Worm (Caenorhabditis elegans): Measurements from ENCODE around the gene H10E21.5.
A peak's percentile ranks its signal among the peaks of the same experiment; 100 is the strongest.

Gene H10E21.5

ce11 chrIII:38117-38516, 14.4 kb upstream of the H10E21.5 start, which contains the start of gene clp-10:
TSS of gene clp-10 (minus strand) at chrIII:38217.
- TF ChIP-seq ztf-29 (GFP tag; IDR thresholded peaks at IDR 0.05) (no peak), tab-1 (GFP tag; IDR thresholded peaks at IDR 0.05) (no peak), flt-1 (GFP tag; IDR thresholded peaks at IDR 0.05) (no peak), ref-1 (GFP tag; conservative IDR thresholded peaks at IDR 0.05) (no peak), cog-1 (tag; optimal IDR thresholded peaks at IDR 0.05) (no peak), T22C8.4 (GFP tag; IDR thresholded peaks at IDR 0.05) (no peak), med-1 (GFP tag; optimal IDR thresholded peaks at IDR 0.05; ENCODE audit: insufficient read depth) (no peak)

DNA sequence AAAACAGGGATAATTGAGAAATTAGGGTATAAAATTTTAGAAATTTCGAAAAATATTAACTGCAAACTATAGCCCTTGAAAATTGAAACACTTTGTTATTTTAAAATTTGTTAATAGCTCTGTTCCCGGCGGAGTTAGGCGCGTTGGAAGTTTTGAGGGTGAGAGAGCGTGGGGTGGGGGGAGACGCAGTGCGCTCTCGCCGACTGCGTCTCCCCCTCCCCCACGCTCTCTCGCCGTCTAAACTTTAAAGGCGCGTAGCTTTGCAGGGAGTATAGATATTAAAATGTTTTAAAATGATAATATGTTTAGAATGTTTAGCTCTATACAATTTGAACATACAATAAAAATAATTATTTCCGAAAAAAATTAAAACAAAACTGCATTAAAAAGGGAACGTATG, 9.5 kb upstream of the H10E21.5 start:
- no peak for TF ChIP-seq tab-1 (GFP tag; IDR thresholded peaks at IDR 0.05)
- TF ChIP-seq ref-1 (GFP tag; conservative IDR thresholded peaks at IDR 0.05): no peak
- no peak for TF ChIP-seq med-1 (GFP tag; optimal IDR thresholded peaks at IDR 0.05; ENCODE audit: insufficient read depth)
- no peak for TF ChIP-seq ztf-23 (GFP tag; IDR thresholded peaks at IDR 0.05)
- no peak for TF ChIP-seq cog-1 (tag; optimal IDR thresholded peaks at IDR 0.05)
- no peak for TF ChIP-seq T22C8.4 (GFP tag; IDR thresholded peaks at IDR 0.05)
- no peak for TF ChIP-seq klf-2 (GFP tag; conservative IDR thresholded peaks at IDR 0.05)
- TF ChIP-seq flt-1 (GFP tag; IDR thresholded peaks at IDR 0.05): no peak

DNA sequence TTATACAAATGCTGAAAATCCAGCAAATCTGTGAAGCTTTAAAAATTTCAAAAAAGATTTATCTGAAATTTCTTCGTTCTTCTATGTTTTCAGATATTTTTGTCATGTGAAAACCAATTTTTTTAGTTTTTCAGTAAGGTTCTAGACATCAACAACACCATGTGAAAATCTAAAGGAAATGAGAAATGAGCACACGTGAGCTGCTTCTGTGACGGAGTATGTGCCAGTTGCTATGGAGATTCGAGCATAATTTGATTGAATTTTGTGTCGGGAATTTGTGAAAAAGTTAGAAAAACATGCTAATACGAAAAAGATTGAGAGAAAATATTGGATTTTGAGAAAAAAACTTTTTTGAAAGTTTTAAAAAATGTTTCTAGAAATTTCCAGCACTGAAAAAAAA, 7.8 kb upstream of the H10E21.5 start:
- no peak for TF ChIP-seq flt-1 (GFP tag; IDR thresholded peaks at IDR 0.05)
- TF ChIP-seq cog-1 (tag; optimal IDR thresholded peaks at IDR 0.05): no peak
- TF ChIP-seq ztf-29 (GFP tag; IDR thresholded peaks at IDR 0.05): no peak
- TF ChIP-seq ztf-23 (GFP tag; IDR thresholded peaks at IDR 0.05): no peak
- no peak for TF ChIP-seq med-1 (GFP tag; optimal IDR thresholded peaks at IDR 0.05; ENCODE audit: insufficient read depth)
- TF ChIP-seq ref-1 (GFP tag; conservative IDR thresholded peaks at IDR 0.05): no peak
- TF ChIP-seq klf-2 (GFP tag; conservative IDR thresholded peaks at IDR 0.05): no peak
- no peak for TF ChIP-seq tab-1 (GFP tag; IDR thresholded peaks at IDR 0.05)
- no peak for TF ChIP-seq T22C8.4 (GFP tag; IDR thresholded peaks at IDR 0.05)

- TF ChIP-seq T22C8.4 (GFP tag; IDR thresholded peaks at IDR 0.05) (no peak), ztf-29 (GFP tag; IDR thresholded peaks at IDR 0.05) (no peak), ref-1 (GFP tag; conservative IDR thresholded peaks at IDR 0.05) (no peak), klf-2 (GFP tag; conservative IDR thresholded peaks at IDR 0.05) (no peak), flt-1 (GFP tag; IDR thresholded peaks at IDR 0.05) (no peak), tab-1 (GFP tag; IDR thresholded peaks at IDR 0.05) (no peak), med-1 (GFP tag; optimal IDR thresholded peaks at IDR 0.05; ENCODE audit: insufficient read depth) (no peak), cog-1 (tag; optimal IDR thresholded peaks at IDR 0.05) (no peak), ztf-23 (GFP tag; IDR thresholded peaks at IDR 0.05) (no peak)
Observed at ce11 chrIII:30399-30798, 6.6 kb upstream of the H10E21.5 start.

ce11 chrIII:29626-30025, 5.9 kb upstream of the H10E21.5 start:
- TF ChIP-seq cog-1 (tag; optimal IDR thresholded peaks at IDR 0.05): no peak
- TF ChIP-seq klf-2 (GFP tag; conservative IDR thresholded peaks at IDR 0.05): no peak
- TF ChIP-seq ztf-29 (GFP tag; IDR thresholded peaks at IDR 0.05): no peak
- TF ChIP-seq T22C8.4 (GFP tag; IDR thresholded peaks at IDR 0.05): no peak
- TF ChIP-seq tab-1 (GFP tag; IDR thresholded peaks at IDR 0.05): no peak
- TF ChIP-seq med-1 (GFP tag; optimal IDR thresholded peaks at IDR 0.05; ENCODE audit: insufficient read depth): no peak
- TF ChIP-seq ref-1 (GFP tag; conservative IDR thresholded peaks at IDR 0.05): no peak
- TF ChIP-seq flt-1 (GFP tag; IDR thresholded peaks at IDR 0.05): no peak
- no peak for TF ChIP-seq ztf-23 (GFP tag; IDR thresholded peaks at IDR 0.05)

- no peak for TF ChIP-seq med-1 (GFP tag; optimal IDR thresholded peaks at IDR 0.05; ENCODE audit: insufficient read depth)
- no peak for TF ChIP-seq ref-1 (GFP tag; conservative IDR thresholded peaks at IDR 0.05)
- TF ChIP-seq T22C8.4 (GFP tag; IDR thresholded peaks at IDR 0.05): no peak
- TF ChIP-seq ztf-29 (GFP tag; IDR thresholded peaks at IDR 0.05): no peak
- no peak for TF ChIP-seq klf-2 (GFP tag; conservative IDR thresholded peaks at IDR 0.05)
- no peak for TF ChIP-seq ztf-23 (GFP tag; IDR thresholded peaks at IDR 0.05)
- no peak for TF ChIP-seq tab-1 (GFP tag; IDR thresholded peaks at IDR 0.05)
Observed at ce11 chrIII:28841-29240, 5.1 kb upstream of the H10E21.5 start.

ce11 chrIII:27341-27947, 3.7 kb upstream of the H10E21.5 start:
- TF ChIP-seq flt-1 (GFP tag; IDR thresholded peaks at IDR 0.05) (no peak), klf-2 (GFP tag; conservative IDR thresholded peaks at IDR 0.05) (no peak), ztf-23 (GFP tag; IDR thresholded peaks at IDR 0.05) (no peak), ref-1 (GFP tag; conservative IDR thresholded peaks at IDR 0.05) (no peak), ztf-29 (GFP tag; IDR thresholded peaks at IDR 0.05) (no peak), T22C8.4 (GFP tag; IDR thresholded peaks at IDR 0.05) (no peak), cog-1 (tag; optimal IDR thresholded peaks at IDR 0.05) (no peak), tab-1 (GFP tag; IDR thresholded peaks at IDR 0.05) (no peak), med-1 (GFP tag; optimal IDR thresholded peaks at IDR 0.05; ENCODE audit: insufficient read depth) (no peak)

ce11 chrIII:25582-25996, 1.8 kb upstream of the H10E21.5 start:
- TF ChIP-seq flt-1 (GFP tag; IDR thresholded peaks at IDR 0.05) (no peak), med-1 (GFP tag; optimal IDR thresholded peaks at IDR 0.05; ENCODE audit: insufficient read depth) (no peak), T22C8.4 (GFP tag; IDR thresholded peaks at IDR 0.05) (peak; percentile 54; the same call in 1 of the 2 replicates), klf-2 (GFP tag; conservative IDR thresholded peaks at IDR 0.05) (0 out of 2 replicates have a peak, but pooled peaks have one; percentile 16), tab-1 (GFP tag; IDR thresholded peaks at IDR 0.05) (no peak), ref-1 (GFP tag; conservative IDR thresholded peaks at IDR 0.05) (no peak)

DNA sequence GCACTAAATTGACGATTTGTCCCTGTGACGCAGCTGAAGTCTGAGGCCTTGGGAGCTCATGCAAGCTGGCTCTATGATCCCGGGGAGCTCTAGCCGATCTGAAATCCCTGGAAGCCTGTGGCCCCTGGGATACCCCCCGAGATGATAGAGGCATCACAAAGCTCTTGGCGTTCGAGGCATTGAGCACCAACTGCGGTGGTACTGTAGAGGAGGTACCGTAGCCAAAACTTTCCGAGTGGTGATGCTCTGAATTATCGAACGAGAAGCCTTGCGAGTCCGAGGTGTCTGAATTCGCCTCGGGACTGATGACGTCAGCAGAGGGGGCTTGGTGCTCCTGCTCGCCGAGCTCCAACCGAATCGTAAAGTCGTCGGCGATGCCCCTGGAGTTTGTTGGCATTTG, 2.5 kb downstream of the H10E21.5 start:
- TF ChIP-seq klf-2 (GFP tag; conservative IDR thresholded peaks at IDR 0.05) (no peak), ref-1 (GFP tag; conservative IDR thresholded peaks at IDR 0.05) (no peak), cog-1 (tag; optimal IDR thresholded peaks at IDR 0.05) (no peak), med-1 (GFP tag; optimal IDR thresholded peaks at IDR 0.05; ENCODE audit: insufficient read depth) (no peak), flt-1 (GFP tag; IDR thresholded peaks at IDR 0.05) (no peak), ztf-29 (GFP tag; IDR thresholded peaks at IDR 0.05) (no peak), tab-1 (GFP tag; IDR thresholded peaks at IDR 0.05) (no peak), ztf-23 (GFP tag; IDR thresholded peaks at IDR 0.05) (no peak), T22C8.4 (GFP tag; IDR thresholded peaks at IDR 0.05) (no peak)

ce11 chrIII:19509-19908, 4.3 kb downstream of the H10E21.5 start, which contains the start of gene H10E21.4:
TSS of gene H10E21.4 (minus strand) at chrIII:19675.
- TF ChIP-seq flt-1 (GFP tag; IDR thresholded peaks at IDR 0.05): no peak
- no peak for TF ChIP-seq cog-1 (tag; optimal IDR thresholded peaks at IDR 0.05)
- TF ChIP-seq ztf-23 (GFP tag; IDR thresholded peaks at IDR 0.05): no peak
- no peak for TF ChIP-seq klf-2 (GFP tag; conservative IDR thresholded peaks at IDR 0.05)
- TF ChIP-seq ztf-29 (GFP tag; IDR thresholded peaks at IDR 0.05): no peak

Measured in whole organism, midembryonic.